Fruit fly (Drosophila melanogaster) whole organism: ENCODE results near the gene CG31088.

Experiments
- CG8478 ChIP-seq: fragments of >200 bp; optimal IDR thresholded peaks from 2 replicates; lab custom pipeline; 2018; ENCODE audit warnings: inconsistent platforms
- Dll ChIP-seq: fragments of >200 bp; optimal IDR thresholded peaks from 2 replicates; lab custom pipeline; 2017
- EcR ChIP-seq, 2 experiments: fragments of >200 bp; optimal IDR thresholded peaks; 2 replicates each; lab custom pipeline; 2017; ENCODE audit warnings: missing biosample characterization in 2 of 2, missing genetic modification characterization in 2 of 2, missing genetic modification reagents in 2 of 2
- pan ChIP-seq: fragments of >200 bp; optimal IDR thresholded peaks from 2 replicates; lab custom pipeline; 2017
- psq ChIP-seq: fragments of >200 bp; optimal IDR thresholded peaks from 2 replicates; lab custom pipeline; 2017
- usp ChIP-seq: fragments of >200 bp; optimal IDR thresholded peaks from 2 replicates; lab custom pipeline; 2017; ENCODE audit warnings: missing biosample characterization, missing genetic modification characterization, mixed read lengths

Gene CG31088

dm6 chr3R:15950843-15951242 is at the start of gene CG31088, which contains the start of gene CG46383:
TSS of gene CG31088 (minus strand) at chr3R:15950943.
TSS of gene CG46383 (minus strand) at chr3R:15950943.
- TF ChIP-seq pan (no peak), usp (no peak), psq (lab: Kevin White, UChicago) (no peak), EcR (GFP tag; optimal IDR thresholded peaks at IDR 0.05; lab: Kevin White, UChicago) (no peak)

- no peak for TF ChIP-seq CG8478
- TF ChIP-seq psq (lab: Kevin White, UChicago), result no peak
- no peak for TF ChIP-seq pan
- no peak for TF ChIP-seq usp
- no peak for TF ChIP-seq Dll
- no peak for TF ChIP-seq EcR (GFP tag; optimal IDR thresholded peaks at IDR 0.05; lab: Kevin White, UChicago)
Observed at dm6 chr3R:15998972-15999721, 48.4 kb upstream of the CG31088 start.

- TF ChIP-seq usp (no peak), psq (lab: Kevin White, UChicago) (no peak), CG8478 (no peak), EcR (GFP tag; optimal IDR thresholded peaks at IDR 0.05; lab: Kevin White, UChicago) (no peak), pan (no peak), Dll (no peak)
Observed at dm6 chr3R:15994573-15994869, 43.8 kb upstream of the CG31088 start.

DNA sequence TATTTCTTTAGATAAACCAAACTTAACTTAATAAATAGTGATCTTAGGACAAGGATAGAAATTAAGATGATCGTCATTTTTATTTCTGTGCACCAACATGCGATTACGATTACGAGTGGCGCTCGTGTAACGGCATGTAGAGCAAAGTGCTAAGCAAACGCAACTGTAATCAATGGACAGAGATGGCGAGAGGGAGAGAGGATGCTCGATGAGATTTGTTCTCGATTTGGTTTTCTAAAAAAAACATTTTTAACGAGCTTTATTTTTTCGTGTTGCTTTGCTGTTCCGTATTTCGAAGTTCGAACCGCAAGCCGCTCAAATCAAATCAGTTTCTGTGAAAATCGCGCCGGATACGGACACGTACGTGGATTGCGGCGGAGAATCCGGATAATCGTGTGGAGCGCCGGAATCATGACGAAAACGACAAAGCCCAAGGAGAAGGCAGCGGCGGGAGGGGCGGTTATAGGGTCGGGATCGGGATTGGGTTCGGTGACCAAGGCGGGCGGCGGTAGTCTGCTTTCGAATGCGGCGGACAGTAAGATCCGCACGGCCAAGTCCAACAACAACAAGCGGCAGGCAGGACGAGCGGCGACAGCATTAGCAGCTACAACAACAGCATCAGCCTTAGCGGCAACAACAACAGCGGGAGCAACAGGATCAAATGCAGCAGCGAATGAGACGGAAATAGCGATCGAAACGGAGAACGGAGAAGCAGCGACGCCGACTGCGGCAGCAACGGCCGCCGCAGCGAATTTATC is 43.3 kb upstream of the CG31088 start:
- TF ChIP-seq CG8478 (no peak), EcR (GFP tag; optimal IDR thresholded peaks at IDR 0.05; lab: Kevin White, UChicago) (no peak), psq (lab: Kevin White, UChicago) (no peak), Dll (no peak), usp (no peak), pan (no peak)

DNA sequence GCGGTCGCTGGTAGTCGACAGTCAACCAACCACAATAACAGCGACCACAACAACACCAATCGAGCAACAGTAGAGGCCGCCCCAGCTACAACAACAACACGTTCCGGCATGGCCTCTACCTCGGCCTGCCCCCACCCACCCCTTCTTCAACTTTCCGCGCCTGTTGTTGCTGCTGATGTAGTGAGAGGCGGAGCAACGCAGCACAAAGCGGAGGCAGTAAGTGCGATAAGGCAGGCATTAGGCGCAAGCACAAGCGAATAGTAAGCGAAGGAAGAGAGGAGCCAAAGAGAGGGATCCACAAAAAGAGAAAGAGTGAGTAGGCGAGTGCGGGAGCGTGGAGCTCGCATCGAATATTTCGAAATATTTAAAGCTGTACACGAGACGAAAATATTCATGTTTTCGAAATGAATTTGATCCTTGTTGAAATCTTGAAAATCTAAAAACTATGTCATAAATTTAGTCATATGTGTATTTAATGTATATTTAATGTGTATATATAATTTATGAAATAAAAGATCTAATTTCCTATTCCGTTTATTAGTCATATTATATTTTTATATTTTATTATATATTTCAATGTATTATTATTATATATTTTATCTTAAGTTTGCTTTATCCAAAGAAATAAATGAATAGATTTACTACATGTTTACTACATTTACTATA is 42.5 kb upstream of the CG31088 start:
- no peak for TF ChIP-seq Dll
- TF ChIP-seq CG8478, result no peak
- no peak for TF ChIP-seq EcR (GFP tag; optimal IDR thresholded peaks at IDR 0.05; lab: Kevin White, UChicago)
- no peak for TF ChIP-seq usp
- no peak for TF ChIP-seq psq (lab: Kevin White, UChicago)
- TF ChIP-seq pan, result no peak

DNA sequence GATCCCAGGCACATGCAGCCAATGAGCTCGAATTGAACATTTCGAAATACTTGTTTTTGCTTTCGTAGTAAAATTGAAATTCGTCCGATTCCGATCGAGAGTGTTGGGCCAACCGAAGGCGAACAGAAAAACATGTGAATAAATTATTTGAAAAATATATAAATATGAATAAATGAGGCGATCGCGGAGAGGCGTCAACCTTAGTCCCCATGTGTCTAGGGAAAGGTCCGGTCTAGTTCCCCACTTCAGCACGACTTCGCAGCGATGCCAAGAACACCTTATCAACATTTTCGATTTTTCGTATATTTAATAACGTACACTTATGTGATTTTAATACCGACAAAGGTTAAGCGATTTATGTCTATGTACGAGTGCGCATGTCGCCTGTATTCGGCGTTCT is 40.9 kb upstream of the CG31088 start:
- TF ChIP-seq Dll, result no peak
- TF ChIP-seq usp, result no peak
- TF ChIP-seq CG8478, result no peak
- no peak for TF ChIP-seq pan
- TF ChIP-seq EcR (GFP tag; optimal IDR thresholded peaks at IDR 0.05; lab: Kevin White, UChicago), result no peak
- TF ChIP-seq psq (lab: Kevin White, UChicago), result no peak

- no peak for TF ChIP-seq EcR (GFP tag; optimal IDR thresholded peaks at IDR 0.05; lab: Kevin White, UChicago)
- TF ChIP-seq CG8478, result no peak
- TF ChIP-seq usp, result no peak
- no peak for TF ChIP-seq pan
- TF ChIP-seq psq (lab: Kevin White, UChicago), result no peak
- no peak for TF ChIP-seq Dll
Observed at dm6 chr3R:15989217-15989921, 38.6 kb upstream of the CG31088 start.

DNA sequence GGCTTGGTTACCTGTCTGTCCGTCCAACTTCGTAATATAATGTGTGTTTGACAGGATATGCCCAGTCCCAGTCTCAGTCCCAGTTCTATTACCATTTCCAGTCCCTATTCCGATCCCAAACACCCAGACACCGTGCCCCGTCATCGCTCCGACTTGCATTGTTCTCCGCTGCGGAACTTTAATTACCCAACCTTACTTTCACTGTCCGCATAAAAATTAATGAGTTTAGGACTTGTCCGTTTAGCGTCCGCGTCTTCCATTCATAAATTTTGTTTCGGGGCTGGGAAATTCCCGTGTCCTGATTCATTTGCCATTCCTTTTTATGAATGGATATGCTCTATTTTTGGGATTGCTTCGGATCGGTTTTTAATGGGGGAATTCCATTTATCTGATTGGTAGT is 37.6 kb upstream of the CG31088 start:
- TF ChIP-seq pan (no peak), Dll (no peak), EcR (GFP tag; optimal IDR thresholded peaks at IDR 0.05; lab: Kevin White, UChicago) (no peak), usp (no peak), psq (lab: Kevin White, UChicago) (no peak), CG8478 (no peak)

dm6 chr3R:15987064-15987649 is 36.4 kb upstream of the CG31088 start:
- TF ChIP-seq psq (lab: Kevin White, UChicago), result no peak
- no peak for TF ChIP-seq Dll
- TF ChIP-seq EcR (GFP tag; optimal IDR thresholded peaks at IDR 0.05; lab: Kevin White, UChicago), result no peak
- TF ChIP-seq pan, result no peak
- TF ChIP-seq CG8478, result no peak
- no peak for TF ChIP-seq usp

- no peak for TF ChIP-seq EcR (GFP tag; optimal IDR thresholded peaks at IDR 0.05; lab: Kevin White, UChicago)
- TF ChIP-seq Dll, result no peak
- TF ChIP-seq pan, result no peak
- no peak for TF ChIP-seq CG8478
Observed at dm6 chr3R:15985762-15986214, 35.0 kb upstream of the CG31088 start, which contains the start of gene srp. TSS of gene srp (plus strand) at chr3R:15986152.

DNA sequence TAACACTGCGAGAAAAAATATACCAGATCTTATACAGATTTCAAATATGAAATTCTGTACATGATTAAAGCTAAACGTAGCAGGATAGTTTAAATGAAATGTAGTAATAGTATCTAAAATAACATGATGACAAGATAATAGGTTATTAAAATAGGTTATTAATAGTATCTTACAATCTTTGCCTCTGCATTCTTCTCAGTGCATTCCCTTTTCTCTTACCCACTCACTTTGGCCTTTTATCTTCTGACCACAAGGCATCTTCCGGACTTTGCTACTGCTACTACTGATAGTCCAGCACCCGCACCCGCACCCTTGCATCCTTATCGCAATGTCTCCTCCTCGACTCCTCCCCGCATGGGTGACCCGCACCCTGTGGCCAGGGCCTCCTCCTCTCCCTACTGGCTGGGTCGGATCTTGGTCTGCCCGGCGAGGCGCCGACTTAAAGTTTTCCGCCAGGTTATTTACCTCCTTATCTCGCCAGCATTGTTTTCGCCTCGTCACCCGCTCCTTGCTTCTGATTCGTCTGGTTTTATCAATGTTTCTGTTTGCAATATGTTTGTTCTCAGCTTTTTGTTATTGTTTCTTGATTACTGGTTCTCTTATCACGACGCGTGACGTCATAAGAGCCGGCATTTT is 33.9 kb upstream of the CG31088 start:
- TF ChIP-seq EcR (GFP tag; optimal IDR thresholded peaks at IDR 0.05; lab: Kevin White, UChicago) (peak in 1 of 2 experiments; percentile 80), usp (no peak)
